Fruit fly (Drosophila melanogaster) whole organism, embryonic: ENCODE data around the gene Tcs6.
A peak's percentile ranks its signal among the peaks of the same experiment; 100 is the strongest.

ENCODE experiments used
- Atf-2 ChIP-seq: fragments of 200-800 bp; sonication (Bioruptor generic); optimal IDR thresholded peaks from 2 replicates; lab custom pipeline; 2016; ENCODE audit warnings: missing biosample characterization, missing genetic modification characterization
- Bgb ChIP-seq: fragments of 200-800 bp; sonication (Bioruptor generic); IDR thresholded peaks from 2 replicates; pipeline ENCODE4 v1.3.6; 2022; ENCODE audit warnings: missing biosample characterization, missing genetic modification characterization; ENCODE audit not compliant: partially characterized antibody
- C15 ChIP-seq: fragments of 200-800 bp; sonication (Bioruptor generic); IDR thresholded peaks from 3 replicates; pipeline ENCODE4 v1.3.6; 2022; ENCODE audit warnings: missing biosample characterization, missing genetic modification characterization
- CG12659 ChIP-seq: fragments of 200-800 bp; sonication (Bioruptor generic); optimal IDR thresholded peaks from 3 replicates; lab custom pipeline; 2017; ENCODE audit warnings: mild to moderate bottlenecking, missing biosample characterization, missing genetic modification reagents, missing genetic modification characterization
- CG12769 ChIP-seq: fragments of 200-800 bp; sonication (Bioruptor generic); optimal IDR thresholded peaks from 2 replicates; lab custom pipeline; 2019; ENCODE audit warnings: missing biosample characterization, mild to moderate bottlenecking, missing genetic modification characterization, moderate library complexity
- CG13287 ChIP-seq: fragments of 200-800 bp; sonication (Bioruptor generic); IDR thresholded peaks from 2 replicates; pipeline ENCODE4 v1.3.6; 2022; ENCODE audit warnings: missing biosample characterization, missing genetic modification characterization; ENCODE audit not compliant: partially characterized antibody
- CG16863 ChIP-seq: fragments of 200-800 bp; sonication (Bioruptor generic); optimal IDR thresholded peaks from 3 replicates; lab custom pipeline; 2016; ENCODE audit warnings: missing biosample characterization, missing genetic modification characterization
- CG17385 ChIP-seq: fragments of 200-800 bp; sonication (Bioruptor generic); optimal IDR thresholded peaks from 3 replicates; lab custom pipeline; 2018; ENCODE audit warnings: missing biosample characterization, mild to moderate bottlenecking, missing genetic modification characterization
- CG17829 ChIP-seq: fragments of 200-800 bp; optimal IDR thresholded peaks from 2 replicates; lab custom pipeline; 2019; ENCODE audit warnings: missing biosample characterization, mild to moderate bottlenecking, missing genetic modification characterization, moderate library complexity
- CG2202 ChIP-seq: fragments of 200-800 bp; sonication (Bioruptor generic); optimal IDR thresholded peaks from 2 replicates; lab custom pipeline; 2018; ENCODE audit warnings: missing biosample characterization, mild to moderate bottlenecking, missing genetic modification characterization
- CG2875 ChIP-seq: fragments of 200-800 bp; sonication (Bioruptor generic); optimal IDR thresholded peaks from 2 replicates; lab custom pipeline; 2017; ENCODE audit warnings: missing biosample characterization, mild to moderate bottlenecking, missing genetic modification characterization, missing genetic modification reagents
- CG3838 ChIP-seq: fragments of 200-800 bp; sonication (Bioruptor generic); optimal IDR thresholded peaks from 3 replicates; lab custom pipeline; 2016; ENCODE audit warnings: missing biosample characterization, missing genetic modification characterization
- CG6254 ChIP-seq: fragments of 200-800 bp; sonication (Bioruptor generic); optimal IDR thresholded peaks from 3 replicates; lab custom pipeline; 2017; ENCODE audit warnings: mild to moderate bottlenecking, missing biosample characterization, missing genetic modification reagents, missing genetic modification characterization
- CG6689 ChIP-seq: fragments of 200-800 bp; sonication (Bioruptor generic); IDR thresholded peaks from 2 replicates; pipeline ENCODE4 v1.3.6; 2022; ENCODE audit warnings: missing biosample characterization, missing genetic modification characterization
- CG6813 ChIP-seq: fragments of 200-800 bp; sonication (Bioruptor generic); optimal IDR thresholded peaks from 2 replicates; lab custom pipeline; 2017; ENCODE audit warnings: missing biosample characterization, missing genetic modification characterization, mild to moderate bottlenecking, moderate library complexity, missing genetic modification reagents
- CG8281 ChIP-seq: fragments of 200-800 bp; sonication (Bioruptor generic); optimal IDR thresholded peaks from 2 replicates; lab custom pipeline; 2018; ENCODE audit warnings: missing biosample characterization, mild to moderate bottlenecking, missing genetic modification characterization, moderate library complexity
- CG8924 ChIP-seq: fragments of 200-800 bp; optimal IDR thresholded peaks from 3 replicates; lab custom pipeline; 2019; ENCODE audit warnings: missing biosample characterization, mild to moderate bottlenecking, missing genetic modification characterization, moderate library complexity
- CG9797 ChIP-seq: fragments of 200-800 bp; sonication (Bioruptor generic); optimal IDR thresholded peaks from 3 replicates; lab custom pipeline; 2018; ENCODE audit warnings: missing biosample characterization, mild to moderate bottlenecking, missing genetic modification characterization
- Dref ChIP-seq: fragments of 200-800 bp; sonication (Bioruptor generic); IDR thresholded peaks from 2 replicates; pipeline ENCODE4 v1.3.6; 2022; ENCODE audit warnings: missing biosample characterization, missing genetic modification characterization
- Drgx ChIP-seq: fragments of 200-800 bp; sonication (Bioruptor generic); IDR thresholded peaks from 2 replicates; pipeline ENCODE4 v1.3.6; 2022; ENCODE audit warnings: missing biosample characterization, missing genetic modification characterization
- E2f1 ChIP-seq: fragments of 200-800 bp; sonication (Bioruptor generic); IDR thresholded peaks from 2 replicates; pipeline ENCODE4 v1.3.6; 2022; ENCODE audit warnings: missing biosample characterization, missing genetic modification characterization
- Gug ChIP-seq: fragments of 200-800 bp; sonication (Bioruptor generic); IDR thresholded peaks from 4 replicates; pipeline ENCODE4 v1.3.6; 2022; ENCODE audit warnings: missing biosample characterization, missing genetic modification characterization
- HLH54F ChIP-seq: fragments of 200-800 bp; sonication (Bioruptor generic); optimal IDR thresholded peaks from 3 replicates; lab custom pipeline; 2016; ENCODE audit warnings: missing biosample characterization, missing genetic modification characterization
- HLHmδ ChIP-seq: fragments of 200-800 bp; sonication (Bioruptor generic); optimal IDR thresholded peaks from 2 replicates; lab custom pipeline; 2018; ENCODE audit warnings: missing biosample characterization, mild to moderate bottlenecking, missing genetic modification characterization, moderate library complexity
- Med ChIP-seq: fragments of 200-800 bp; sonication (Bioruptor generic); peaks from one replicate; lab custom pipeline; 2016; ENCODE audit warnings: missing biosample characterization, missing genetic modification characterization, mild to moderate bottlenecking, inconsistent platforms, moderate library complexity
- Meics ChIP-seq: fragments of 200-800 bp; sonication (Bioruptor generic); optimal IDR thresholded peaks from 2 replicates; lab custom pipeline; 2017; ENCODE audit warnings: missing biosample characterization, mild to moderate bottlenecking, missing genetic modification characterization
- Pdp1 ChIP-seq, 2 experiments: fragments of 200-800 bp; sonication (Bioruptor generic); optimal IDR thresholded peaks; 3 replicates each; lab custom pipeline; 2016; ENCODE audit warnings: missing biosample characterization in 2 of 2, missing genetic modification characterization in 2 of 2, mild to moderate bottlenecking in 1 of 2, moderate library complexity in 1 of 2
- Sin3A ChIP-seq: fragments of >200 bp; optimal IDR thresholded peaks from 2 replicates; lab custom pipeline; 2018
- Ssrp ChIP-seq: fragments of 200-800 bp; sonication (Bioruptor generic); optimal IDR thresholded peaks from 2 replicates; lab custom pipeline; 2018; ENCODE audit warnings: missing biosample characterization, mild to moderate bottlenecking, missing genetic modification characterization, moderate library complexity
- Trl ChIP-seq, 3 experiments: fragments of >200 bp in 2 of 3; fragments of 200-800 bp in 1 of 3; sonication (Bioruptor generic) in 1 of 3; optimal IDR thresholded peaks; 2 replicates in 1 of 3; 3 replicates in 2 of 3; lab custom pipeline; 2016 to 2017; ENCODE audit warnings: missing biosample characterization in 1 of 3, missing genetic modification characterization in 1 of 3
- Xbp1 ChIP-seq: fragments of 200-800 bp; sonication (Bioruptor generic); optimal IDR thresholded peaks from 3 replicates; lab custom pipeline; 2016; ENCODE audit warnings: missing biosample characterization, mild to moderate bottlenecking, missing genetic modification characterization
- bbx ChIP-seq: fragments of 200-800 bp; sonication (Bioruptor generic); IDR thresholded peaks from 2 replicates; pipeline ENCODE4 v1.3.6; 2022; ENCODE audit warnings: missing biosample characterization, missing genetic modification characterization; ENCODE audit not compliant: partially characterized antibody
- btn ChIP-seq: fragments of 200-800 bp; sonication (Bioruptor generic); optimal IDR thresholded peaks from 2 replicates; lab custom pipeline; 2016; ENCODE audit warnings: missing biosample characterization, missing genetic modification characterization
- crp ChIP-seq, 2 experiments: fragments of 200-800 bp; sonication (Bioruptor generic); optimal IDR thresholded peaks; 2 replicates in 1 of 2; 3 replicates in 1 of 2; lab custom pipeline; 2017; ENCODE audit warnings: missing biosample characterization in 2 of 2, missing genetic modification characterization in 2 of 2, mild to moderate bottlenecking in 1 of 2, moderate library complexity in 1 of 2
- ewg ChIP-seq: fragments of 200-800 bp; sonication (Bioruptor generic); optimal IDR thresholded peaks from 3 replicates; lab custom pipeline; 2017; ENCODE audit warnings: mild to moderate bottlenecking, missing biosample characterization, missing genetic modification reagents, missing genetic modification characterization
- fd64A ChIP-seq: fragments of 200-800 bp; sonication (Bioruptor generic); optimal IDR thresholded peaks from 3 replicates; lab custom pipeline; 2018; ENCODE audit warnings: missing biosample characterization, mild to moderate bottlenecking, missing genetic modification characterization
- gro ChIP-seq: fragments of 200-800 bp; sonication (Bioruptor generic); optimal IDR thresholded peaks from 2 replicates; lab custom pipeline; 2016; ENCODE audit warnings: missing biosample characterization, missing genetic modification characterization
- lbe ChIP-seq: fragments of 200-800 bp; sonication (Bioruptor generic); optimal IDR thresholded peaks from 2 replicates; lab custom pipeline; 2016; ENCODE audit warnings: missing biosample characterization, mild to moderate bottlenecking, missing genetic modification characterization
- lov ChIP-seq, 2 experiments: fragments of 200-800 bp in 1 of 2; fragments of >200 bp in 1 of 2; sonication (Bioruptor generic) in 1 of 2; IDR thresholded peaks in 1 of 2; optimal IDR thresholded peaks in 1 of 2; 2 replicates in 1 of 2; 3 replicates in 1 of 2; pipeline versions ENCODE4 v1.3.6 to Lab custom; 2017 to 2022; ENCODE audit warnings: missing biosample characterization in 1 of 2, missing genetic modification characterization in 1 of 2
- maf-S ChIP-seq: fragments of 200-800 bp; sonication (Bioruptor generic); optimal IDR thresholded peaks from 2 replicates; lab custom pipeline; 2016; ENCODE audit warnings: missing biosample characterization, missing genetic modification characterization
- mam ChIP-seq: fragments of 200-800 bp; sonication (Bioruptor generic); optimal IDR thresholded peaks from 3 replicates; lab custom pipeline; 2016; ENCODE audit warnings: missing biosample characterization, missing genetic modification characterization
- pb ChIP-seq: fragments of 200-800 bp; sonication (Bioruptor generic); optimal IDR thresholded peaks from 3 replicates; lab custom pipeline; 2016; ENCODE audit warnings: missing biosample characterization, missing genetic modification characterization
- slbo ChIP-seq: fragments of 200-800 bp; sonication (Bioruptor generic); IDR thresholded peaks from 2 replicates; pipeline ENCODE4 v1.3.6; 2022; ENCODE audit warnings: missing biosample characterization, missing genetic modification characterization
- sob ChIP-seq: fragments of 200-800 bp; sonication (Bioruptor generic); IDR thresholded peaks from 2 replicates; pipeline ENCODE4 v1.3.6; 2022; ENCODE audit warnings: missing biosample characterization, missing genetic modification characterization
- trem ChIP-seq: fragments of 200-800 bp; optimal IDR thresholded peaks from 3 replicates; lab custom pipeline; 2019; ENCODE audit warnings: missing biosample characterization, mild to moderate bottlenecking, missing genetic modification characterization, moderate library complexity
- tup ChIP-seq: fragments of 200-800 bp; sonication (Bioruptor generic); optimal IDR thresholded peaks from 2 replicates; lab custom pipeline; 2016; ENCODE audit warnings: missing biosample characterization, mild to moderate bottlenecking, missing genetic modification characterization, moderate library complexity
- twi ChIP-seq: fragments of 200-800 bp; optimal IDR thresholded peaks from 2 replicates; lab custom pipeline; 2019; ENCODE audit warnings: missing biosample characterization, mild to moderate bottlenecking, missing genetic modification characterization, moderate library complexity
- wor ChIP-seq: fragments of 200-800 bp; sonication (Bioruptor generic); IDR thresholded peaks from 2 replicates; pipeline ENCODE4 v1.3.6; 2022; ENCODE audit warnings: missing biosample characterization, missing genetic modification characterization
- zfh2 ChIP-seq: fragments of 200-800 bp; sonication (Bioruptor generic); optimal IDR thresholded peaks from 2 replicates; lab custom pipeline; 2016; ENCODE audit warnings: missing biosample characterization, missing genetic modification characterization

Tcs6 gene

dm6 chr3R:26056381-26056780, 1.6 kb downstream of the Tcs6 start, which contains the start of the genes Sld5 and CG14543:
Sld5 (minus strand) TSS chr3R:26056547.
CG14543 (plus strand) TSS chr3R:26056630.
- TF ChIP-seq CG2875 (no peak), trem (tag; lab: Kevin White, UChicago) (peak; percentile 7), gro (GFP tag; lab: Kevin White, UChicago) (peak; percentile 80), CG8924 (peak; percentile 13), slbo (GFP tag; lab: Robert Waterston, UW) (peak; percentile 19; the same call in 1 of the 2 replicates), Pdp1 (GFP tag; optimal IDR thresholded peaks at IDR 0.05; lab: Kevin White, UChicago) (peak in 1 of 2 experiments; percentile 17), CG3838 (GFP tag; lab: Kevin White, UChicago) (no peak), CG2202 (no peak), maf-S (GFP tag; lab: Kevin White, UChicago) (no peak), Dref (peak; percentile 73), Drgx (GFP tag; lab: Robert Waterston, UW) (no peak), pb (no peak), lov (optimal IDR thresholded peaks at IDR 0.05; lab: Kevin White, UChicago) (no peak), lov (GFP tag; IDR thresholded peaks at IDR 0.05; lab: Robert Waterston, UW) (0 out of 3 replicates have a peak, but pooled peaks have one; percentile 30), CG6254 (GFP tag; lab: Kevin White, UChicago) (no peak), sob (GFP tag; lab: Robert Waterston, UW) (peak; percentile 48; the same call in 1 of the 2 replicates), CG12769 (tag; lab: Kevin White, UChicago) (peak; percentile 17), crp (GFP tag; optimal IDR thresholded peaks at IDR 0.05; lab: Kevin White, UChicago) (peak in 1 of 2 experiments; percentile 77), Sin3A (peak; percentile 16), wor (GFP tag; lab: Robert Waterston, UW) (no peak), CG6813 (GFP tag; lab: Kevin White, UChicago) (peak; percentile 1), twi (tag; lab: Kevin White, UChicago) (no peak), Ssrp (no peak), lbe (no peak), CG12659 (GFP tag; lab: Kevin White, UChicago) (peak; percentile 39), CG16863 (GFP tag; lab: Kevin White, UChicago) (no peak), Meics (GFP tag; lab: Kevin White, UChicago) (peak; percentile 15), tup (GFP tag; lab: Kevin White, UChicago) (no peak), fd64A (GFP tag; lab: Kevin White, UChicago) (no peak), CG13287 (GFP tag; lab: Robert Waterston, UW) (peak; percentile 50; the same call in 1 of the 2 replicates), Xbp1 (GFP tag; lab: Kevin White, UChicago) (peak; percentile 27), Trl (optimal IDR thresholded peaks at IDR 0.05; lab: Kevin White, UChicago) (no peak), Trl (GFP tag; optimal IDR thresholded peaks at IDR 0.05; lab: Kevin White, UChicago) (peak; percentile 30), Atf-2 (no peak), Bgb (GFP tag; lab: Robert Waterston, UW) (peak; percentile 36; the same call in 1 of the 2 replicates), Med (GFP tag; lab: Kevin White, UChicago) (peak; percentile 84), HLHmδ (GFP tag; lab: Kevin White, UChicago) (no peak), C15 (no peak), bbx (GFP tag; lab: Robert Waterston, UW) (no peak; the same call in 1 of the 2 replicates), CG6689 (GFP tag; lab: Robert Waterston, UW) (peak; percentile 27; the same call in 1 of the 2 replicates), CG9797 (GFP tag; lab: Kevin White, UChicago) (no peak), CG17385 (GFP tag; lab: Kevin White, UChicago) (peak; percentile 45), mam (GFP tag; lab: Kevin White, UChicago) (peak; percentile 18), HLH54F (GFP tag; lab: Kevin White, UChicago) (peak; percentile 1), Gug (GFP tag; lab: Robert Waterston, UW) (no peak), E2f1 (peak; percentile 42; the same call in 1 of the 2 replicates), CG17829 (peak; percentile 20), ewg (GFP tag; lab: Kevin White, UChicago) (peak; percentile 10), zfh2 (GFP tag; lab: Kevin White, UChicago) (peak; percentile 4), CG8281 (tag; lab: Kevin White, UChicago) (no peak), btn (GFP tag; lab: Kevin White, UChicago) (no peak)
